Worm (Caenorhabditis elegans) whole organism, L4 larva: ENCODE data around the gene ZC196.9.

Source experiments
- F49E8.2 ChIP-seq: sonication (generic microtip); optimal IDR thresholded peaks from 2 replicates; lab custom pipeline; 2016; ENCODE audit warnings: missing compliant biosample characterization, mild to moderate bottlenecking, missing genetic modification characterization, borderline replicate concordance
- T26A8.4 ChIP-seq: fragments of 200-800 bp; sonication (Bioruptor generic); IDR thresholded peaks from 2 replicates; pipeline ENCODE4 v1.3.6; 2022; ENCODE audit warnings: missing genetic modification characterization, missing compliant biosample characterization
- Y105C5A.15 ChIP-seq: fragments of 200-800 bp; sonication (Bioruptor generic); IDR thresholded peaks from 2 replicates; pipeline ENCODE4 v1.3.6; 2022; ENCODE audit warnings: missing genetic modification characterization, missing compliant biosample characterization
- Y5F2A.4 ChIP-seq: fragments of 200-800 bp; sonication (Bioruptor generic); optimal IDR thresholded peaks from 2 replicates; lab custom pipeline; 2018; ENCODE audit warnings: mild to moderate bottlenecking, missing genetic modification characterization, missing compliant biosample characterization
- aha-1 ChIP-seq: fragments of 150-350 bp; peaks from one replicate; lab custom pipeline; 2014; ENCODE audit warnings: missing biosample characterization, missing genetic modification characterization
- attf-4 ChIP-seq: sonication (generic microtip); optimal IDR thresholded peaks from 3 replicates; lab custom pipeline; 2017; ENCODE audit warnings: missing biosample characterization, missing genetic modification characterization
- ceh-32 ChIP-seq: sonication (generic microtip); optimal IDR thresholded peaks from 2 replicates; lab custom pipeline; 2016; ENCODE audit warnings: mild to moderate bottlenecking, missing genetic modification characterization, missing compliant biosample characterization; ENCODE audit not compliant: poor library complexity
- ceh-62 ChIP-seq: sonication (generic microtip); optimal IDR thresholded peaks from 2 replicates; lab custom pipeline; 2017; ENCODE audit warnings: missing biosample characterization, missing genetic modification characterization
- daf-12 ChIP-seq: fragments of 150-350 bp; optimal IDR thresholded peaks from 2 replicates; lab custom pipeline; 2014; ENCODE audit warnings: missing biosample characterization, missing genetic modification reagents, missing genetic modification characterization
- daf-16 ChIP-seq, 3 experiments: sonication (generic microtip); optimal IDR thresholded peaks; 2 replicates each; lab custom pipeline; 2016 to 2017; ENCODE audit warnings: missing genetic modification characterization in 3 of 3, missing genetic modification reagents in 3 of 3, mild to moderate bottlenecking in 2 of 3, missing compliant biosample characterization in 2 of 3, missing biosample characterization in 1 of 3, moderate library complexity in 1 of 3
- daf-8 ChIP-seq: fragments of 200-800 bp; sonication (Bioruptor generic); IDR thresholded peaks from 2 replicates; pipeline ENCODE4 v1.3.6; 2022; ENCODE audit warnings: missing genetic modification characterization, missing compliant biosample characterization
- dmd-6 ChIP-seq: fragments of 200-800 bp; sonication (Bioruptor generic); IDR thresholded peaks from 2 replicates; pipeline ENCODE4 v1.3.6; 2022; ENCODE audit warnings: missing genetic modification reagents, missing genetic modification characterization, missing compliant biosample characterization
- dve-1 ChIP-seq: sonication (generic microtip); optimal IDR thresholded peaks from 2 replicates; lab custom pipeline; 2017; ENCODE audit warnings: antibody characterized with exemption, mild to moderate bottlenecking, missing genetic modification characterization, missing compliant biosample characterization; ENCODE audit not compliant: insufficient read depth
- egl-27 ChIP-seq: sonication (generic microtip); optimal IDR thresholded peaks from 3 replicates; lab custom pipeline; 2017; ENCODE audit warnings: missing biosample characterization, missing genetic modification reagents, missing genetic modification characterization
- hif-1 ChIP-seq, 2 experiments: sonication (generic microtip); optimal IDR thresholded peaks; 2 replicates each; lab custom pipeline; 2016 to 2017; ENCODE audit warnings: missing compliant biosample characterization in 2 of 2, missing genetic modification characterization in 2 of 2, missing genetic modification reagents in 2 of 2, missing genotype in 2 of 2, mild to moderate bottlenecking in 1 of 2
- hlh-11 ChIP-seq: fragments of 200-800 bp; sonication (Bioruptor generic); optimal IDR thresholded peaks from 2 replicates; lab custom pipeline; 2018; ENCODE audit warnings: mild to moderate bottlenecking, missing genetic modification characterization, missing compliant biosample characterization
- hlh-30 ChIP-seq: sonication (generic microtip); optimal IDR thresholded peaks from 2 replicates; lab custom pipeline; 2017; ENCODE audit warnings: antibody characterized with exemption, mild to moderate bottlenecking, missing genetic modification characterization, missing compliant biosample characterization; ENCODE audit not compliant: insufficient read depth
- lin-1 ChIP-seq: fragments of 200-800 bp; sonication (Bioruptor generic); IDR thresholded peaks from 2 replicates; pipeline ENCODE4 v1.3.6; 2022; ENCODE audit warnings: missing genetic modification reagents, missing genetic modification characterization, missing compliant biosample characterization
- lin-29 ChIP-seq: fragments of 200-800 bp; sonication (Bioruptor generic); IDR thresholded peaks from 2 replicates; pipeline ENCODE4 v1.3.6; 2022; ENCODE audit warnings: missing genetic modification reagents, missing genetic modification characterization, missing compliant biosample characterization
- madf-5 ChIP-seq, 2 experiments: fragments of 200-800 bp; sonication (Bioruptor generic); IDR thresholded peaks; 2 replicates each; pipeline ENCODE4 v1.3.6; 2022; ENCODE audit warnings: missing compliant biosample characterization in 2 of 2, missing genetic modification characterization in 2 of 2
- mdl-1 ChIP-seq, 2 experiments: fragments of 150-350 bp in 1 of 2; sonication (generic microtip) in 1 of 2; optimal IDR thresholded peaks; 2 replicates each; lab custom pipeline; 2014 to 2017; ENCODE audit warnings: missing biosample characterization in 2 of 2, missing genetic modification characterization in 2 of 2
- mep-1 ChIP-seq: fragments of 150-350 bp; sonication (generic microtip); optimal IDR thresholded peaks from 3 replicates; lab custom pipeline; 2014; ENCODE audit warnings: missing biosample characterization, missing genetic modification characterization
- mes-2 ChIP-seq: sonication (generic microtip); optimal IDR thresholded peaks from 2 replicates; lab custom pipeline; 2016; ENCODE audit warnings: missing genotype, mild to moderate bottlenecking, missing genetic modification characterization, missing compliant biosample characterization; ENCODE audit not compliant: poor library complexity, severe bottlenecking
- nhr-102 ChIP-seq: sonication (generic microtip); optimal IDR thresholded peaks from 2 replicates; lab custom pipeline; 2016; ENCODE audit warnings: mild to moderate bottlenecking, missing genetic modification characterization, moderate library complexity, missing compliant biosample characterization
- nhr-11 ChIP-seq: fragments of 150-350 bp; optimal IDR thresholded peaks from 2 replicates; lab custom pipeline; 2014; ENCODE audit warnings: missing biosample characterization, missing genetic modification characterization
- nhr-28 ChIP-seq: fragments of 150-350 bp; optimal IDR thresholded peaks from 2 replicates; lab custom pipeline; 2014; ENCODE audit warnings: missing biosample characterization, missing genetic modification characterization
- nhr-41 ChIP-seq: fragments of 200-800 bp; sonication (Bioruptor generic); IDR thresholded peaks from 2 replicates; pipeline ENCODE4 v1.3.6; 2022; ENCODE audit warnings: missing genetic modification reagents, missing genetic modification characterization, missing compliant biosample characterization
- nhr-42 ChIP-seq: fragments of 200-800 bp; sonication (Bioruptor generic); IDR thresholded peaks from 2 replicates; pipeline ENCODE4 v1.3.6; 2022; ENCODE audit warnings: missing genetic modification characterization, missing compliant biosample characterization
- nhr-77 ChIP-seq: fragments of 150-350 bp; optimal IDR thresholded peaks from 2 replicates; lab custom pipeline; 2014; ENCODE audit warnings: missing biosample characterization, missing genetic modification characterization
- php-3 ChIP-seq: fragments of 200-800 bp; sonication (Bioruptor generic); IDR thresholded peaks from 2 replicates; pipeline ENCODE4 v1.3.6; 2022; ENCODE audit warnings: missing genetic modification reagents, missing genetic modification characterization, missing compliant biosample characterization
- pqm-1 ChIP-seq: sonication (generic microtip); optimal IDR thresholded peaks from 2 replicates; lab custom pipeline; 2017; ENCODE audit warnings: missing biosample characterization, missing genetic modification characterization
- snpc-1.2 ChIP-seq: fragments of 200-800 bp; sonication (Bioruptor generic); IDR thresholded peaks from 2 replicates; pipeline ENCODE4 v1.3.6; 2022; ENCODE audit warnings: missing genetic modification reagents, missing genetic modification characterization, missing compliant biosample characterization
- spr-3 ChIP-seq: fragments of 200-800 bp; sonication (Bioruptor generic); optimal IDR thresholded peaks from 2 replicates; lab custom pipeline; 2018; ENCODE audit warnings: mild to moderate bottlenecking, missing genetic modification characterization, missing compliant biosample characterization
- tra-1 ChIP-seq: fragments of 200-800 bp; sonication (Bioruptor generic); IDR thresholded peaks from 2 replicates; pipeline ENCODE4 v1.3.6; 2022; ENCODE audit warnings: missing genetic modification reagents, missing genetic modification characterization, missing compliant biosample characterization
- unc-62 ChIP-seq, 3 experiments: fragments of 150-350 bp in 1 of 3; sonication (generic microtip); optimal IDR thresholded peaks in 2 of 3; peaks in 1 of 3; 1 replicate in 1 of 3; 2 replicates in 2 of 3; lab custom pipeline; 2014 to 2017; ENCODE audit warnings: missing biosample characterization in 3 of 3, missing genetic modification characterization in 3 of 3, missing genetic modification reagents in 3 of 3, missing genotype in 1 of 3
- zip-2 ChIP-seq: fragments of 150-350 bp; optimal IDR thresholded peaks from 2 replicates; lab custom pipeline; 2014; ENCODE audit warnings: missing biosample characterization, missing genetic modification characterization

The ZC196.9 gene

ce11 chrV:8768481-8768959, 41.5 kb upstream of the ZC196.9 start, which contains the start of gene B0507.3 (continued):
- TF ChIP-seq mes-2: no peak
- peak; percentile 77 for TF ChIP-seq nhr-41 (GFP tag; lab: Robert Waterston, UW)
- peak; percentile 96 for TF ChIP-seq lin-1 (GFP tag; lab: Robert Waterston, UW)
- no peak for TF ChIP-seq hif-1 (tag; optimal IDR thresholded peaks at IDR 0.05; lab: Kevin White, UChicago)
- peak; percentile 97 for TF ChIP-seq php-3 (GFP tag; lab: Robert Waterston, UW)
- peak; percentile 88 for TF ChIP-seq nhr-77
- no peak for TF ChIP-seq ceh-32
- TF ChIP-seq tra-1 (GFP tag; lab: Robert Waterston, UW): peak; percentile 98
- TF ChIP-seq, all 104 proteins: peak for 24

- TF ChIP-seq daf-16 (GFP tag; optimal IDR thresholded peaks at IDR 0.05; lab: Kevin White, UChicago) (no peak), daf-16 (tag; optimal IDR thresholded peaks at IDR 0.05; lab: Kevin White, UChicago) (peak; percentile 92), lin-1 (GFP tag; lab: Robert Waterston, UW) (0 out of 2 replicates have a peak, but pooled peaks have one; percentile 25), zip-2 (tag; lab: Kevin White, UChicago) (no peak), Y5F2A.4 (GFP tag; lab: Kevin White, UChicago) (no peak), madf-5 (GFP tag; IDR thresholded peaks at IDR 0.05; lab: Robert Waterston, UW) (no peak), php-3 (GFP tag; lab: Robert Waterston, UW) (peak; percentile 79), pqm-1 (peak; percentile 85), tra-1 (GFP tag; lab: Robert Waterston, UW) (peak; percentile 18; the same call in 1 of the 2 replicates), dve-1 (tag; lab: Kevin White, UChicago) (peak; percentile 55), dmd-6 (GFP tag; lab: Robert Waterston, UW) (peak; percentile 18; the same call in 1 of the 2 replicates), nhr-28 (tag; lab: Kevin White, UChicago) (peak; percentile 62), nhr-77 (peak; percentile 51)
Observed at ce11 chrV:8767493-8767892, 40.5 kb upstream of the ZC196.9 start.

- TF ChIP-seq nhr-42 (GFP tag; lab: Robert Waterston, UW): no peak
- no peak for TF ChIP-seq mep-1
- peak; percentile 90 for TF ChIP-seq aha-1 (tag; lab: Kevin White, UChicago)
- TF ChIP-seq nhr-102 (tag; lab: Kevin White, UChicago): no peak
- peak in 1 of 2 experiments; percentile 15 for TF ChIP-seq unc-62 (GFP tag; optimal IDR thresholded peaks at IDR 0.05 in 1 of 2; lab: Kevin White, UChicago)
- TF ChIP-seq unc-62 (tag; optimal IDR thresholded peaks at IDR 0.05; lab: Kevin White, UChicago): no peak
Observed at ce11 chrV:8767041-8767440, 40.1 kb upstream of the ZC196.9 start.

- TF ChIP-seq hlh-11: no peak
- TF ChIP-seq Y105C5A.15 (GFP tag; lab: Robert Waterston, UW): no peak
- no peak for TF ChIP-seq daf-8 (GFP tag; lab: Robert Waterston, UW)
- TF ChIP-seq attf-4: no peak
- TF ChIP-seq T26A8.4 (GFP tag; lab: Robert Waterston, UW): no peak
- TF ChIP-seq hlh-30: no peak
- no peak for TF ChIP-seq egl-27
- TF ChIP-seq zip-2 (tag; lab: Kevin White, UChicago): no peak
- TF ChIP-seq pqm-1: no peak
- no peak for TF ChIP-seq F49E8.2 (tag; lab: Kevin White, UChicago)
- no peak for TF ChIP-seq nhr-11 (tag; lab: Kevin White, UChicago)
- TF ChIP-seq daf-12 (tag; lab: Kevin White, UChicago): no peak
Observed at ce11 chrV:8765938-8766337, 39.0 kb upstream of the ZC196.9 start, which contains the start of gene B0507.9. Gene B0507.9, minus strand, starts transcription at chrV:8766038.

DNA sequence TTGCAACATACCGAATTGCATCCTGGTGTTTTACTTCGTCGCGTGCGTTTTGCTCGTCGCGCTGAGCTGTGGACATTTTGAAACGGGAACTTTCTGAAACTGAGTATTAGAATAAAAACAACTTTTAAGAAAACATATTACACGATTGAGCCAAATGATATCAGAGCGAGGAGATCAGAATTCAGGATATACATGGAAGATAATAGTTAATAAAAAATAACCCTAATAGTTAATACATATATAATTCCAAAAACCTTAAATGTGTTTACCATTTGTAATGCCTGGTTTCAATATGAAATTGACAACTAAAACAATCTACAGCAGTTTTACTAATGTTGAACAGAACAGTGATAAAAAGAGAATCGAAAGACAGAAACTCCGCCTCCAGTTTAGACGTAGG, 35.9 kb upstream of the ZC196.9 start, which contains the start of gene B0507.8:
Gene B0507.8 (minus strand): TSS at position 101 of the 400 bp plus-strand sequence.
- no peak for TF ChIP-seq mes-2
- no peak for TF ChIP-seq ceh-62 (tag; lab: Kevin White, UChicago)
- no peak for TF ChIP-seq ceh-32
- no peak for TF ChIP-seq lin-29 (GFP tag; lab: Robert Waterston, UW)
- TF ChIP-seq mdl-1 (tag; optimal IDR thresholded peaks at IDR 0.05; lab: Kevin White, UChicago): no peak
- TF ChIP-seq snpc-1.2 (GFP tag; lab: Robert Waterston, UW): no peak
- TF ChIP-seq spr-3 (GFP tag; lab: Kevin White, UChicago): no peak
